Worm (Caenorhabditis elegans): ENCODE data around the gene ugt-62.

ce11 chrIII:4498938-4499337, 41.5 kb downstream of the ugt-62 start, which contains the start of the genes C07G2.5 and atf-7:
- TF ChIP-seq aly-2 (tag; optimal IDR thresholded peaks at IDR 0.05) (no peak), nhr-76 (tag; optimal IDR thresholded peaks at IDR 0.05) (no peak), alr-1 (tag; optimal IDR thresholded peaks at IDR 0.05; ENCODE audit: borderline replicate concordance) (no peak), egl-13 (tag; optimal IDR thresholded peaks at IDR 0.05) (no peak), tbx-2 (tag; optimal IDR thresholded peaks at IDR 0.05) (no peak)

Measured in whole organism, L1 larva.